Worm (Caenorhabditis elegans) whole organism, L4/young adult: ENCODE results near the gene dct-8.
"Not testable (repeated sequence)": the region's sequence is repeated elsewhere in the genome, so short reads cannot be mapped to it uniquely, and the experiment has no call there.

Experiments
- W03F9.2 ChIP-seq: fragments of 150-350 bp; optimal IDR thresholded peaks from 2 replicates; lab custom pipeline; 2014; ENCODE audit warnings: missing biosample characterization, missing genetic modification characterization
- dao-5 ChIP-seq: sonication (generic microtip); optimal IDR thresholded peaks from 2 replicates; lab custom pipeline; 2016; ENCODE audit warnings: missing genotype, missing genetic modification characterization, moderate library complexity, missing compliant biosample characterization
- him-1 ChIP-seq: sonication (generic microtip); optimal IDR thresholded peaks from 2 replicates; lab custom pipeline; 2016; ENCODE audit warnings: missing genotype, missing genetic modification reagents, missing genetic modification characterization, missing compliant biosample characterization

ce11 chrIV:3932408-3932807 lies 37.5 kb downstream of the dct-8 start, which contains the start of gene clec-70:
- TF ChIP-seq him-1 (tag; lab: Kevin White, UChicago); dao-5 (tag; lab: Kevin White, UChicago); W03F9.2: not testable (repeated sequence)
